Fruit fly (Drosophila melanogaster): ENCODE results near the gene tal-2A.

The tal-2A gene

DNA sequence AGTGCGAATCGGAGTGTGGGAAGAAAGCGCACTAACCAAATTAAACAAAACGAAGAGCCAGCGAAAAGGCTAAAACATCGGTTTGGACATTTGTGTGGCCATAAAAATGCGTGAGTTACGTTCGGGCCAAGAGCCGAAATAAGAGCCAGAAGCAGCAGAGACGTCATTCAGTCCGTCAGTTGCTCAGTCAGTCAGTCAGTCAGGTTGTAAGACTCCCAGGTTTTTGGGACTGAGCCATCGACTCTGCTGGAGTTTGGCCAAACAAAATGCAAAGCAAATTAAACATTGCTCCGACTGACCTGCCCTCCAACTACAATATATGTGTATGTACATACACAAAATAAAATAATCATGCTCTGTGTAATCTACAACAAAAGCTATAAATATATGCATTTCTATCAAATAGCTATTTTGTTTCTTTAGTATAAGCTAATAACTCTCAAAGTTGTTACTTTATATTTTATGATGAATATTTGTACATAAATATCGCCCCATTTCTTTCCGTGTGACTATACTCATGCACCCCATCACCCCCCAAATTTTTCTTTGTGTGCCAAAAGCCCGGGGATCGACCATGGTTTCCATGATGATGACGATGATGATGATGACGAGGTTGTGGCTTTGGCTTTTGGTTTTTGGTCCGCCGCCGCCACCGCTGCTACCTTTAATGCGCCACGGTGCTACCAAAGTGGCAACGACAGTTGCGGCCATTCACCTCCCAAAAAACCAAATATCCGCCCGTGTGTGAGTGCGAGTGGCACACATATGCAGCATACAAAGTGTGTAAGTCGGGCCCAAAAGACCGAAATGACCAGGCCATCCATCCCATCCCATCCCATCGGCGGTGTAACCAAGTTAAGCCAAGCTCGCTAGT lies 19.6 kb upstream of the tal-2A start (continued):
- no peak for TF ChIP-seq Dfd (GFP tag; optimal IDR thresholded peaks at IDR 0.05)
- TF ChIP-seq CG12219 (GFP tag; optimal IDR thresholded peaks at IDR 0.05): no peak
- no peak for TF ChIP-seq CG7372 (GFP tag; IDR thresholded peaks at IDR 0.05)
- peak; percentile 35 for TF ChIP-seq oc (tag; optimal IDR thresholded peaks at IDR 0.05)
- TF ChIP-seq nmo (GFP tag; optimal IDR thresholded peaks at IDR 0.05): peak; percentile 70
- TF ChIP-seq CG7745 (tag; optimal IDR thresholded peaks at IDR 0.05): no peak
- no peak for TF ChIP-seq CG14965 (GFP tag; optimal IDR thresholded peaks at IDR 0.05; ENCODE audit: borderline replicate concordance)
- TF ChIP-seq Neu2 (GFP tag; optimal IDR thresholded peaks at IDR 0.05; ENCODE audit: borderline replicate concordance): no peak
- TF ChIP-seq CG8478 (optimal IDR thresholded peaks at IDR 0.05): no peak
- TF ChIP-seq CG3838 (GFP tag; optimal IDR thresholded peaks at IDR 0.05): no peak
- TF ChIP-seq Ptx1 (GFP tag; IDR thresholded peaks at IDR 0.05): peak; percentile 19; the same call in 1 of the 2 replicates
- TF ChIP-seq CG10565 (GFP tag; optimal IDR thresholded peaks at IDR 0.05): no peak
- no peak for TF ChIP-seq Bteb2 (GFP tag; optimal IDR thresholded peaks at IDR 0.05)
- TF ChIP-seq dmrt99B (tag; optimal IDR thresholded peaks at IDR 0.05): peak; percentile 65
- TF ChIP-seq CG12769 (tag; optimal IDR thresholded peaks at IDR 0.05): no peak
- no peak for TF ChIP-seq ash1 (GFP tag; optimal IDR thresholded peaks at IDR 0.05)
- no peak for TF ChIP-seq CG18476 (GFP tag; optimal IDR thresholded peaks at IDR 0.05)
- no peak for TF ChIP-seq corto (GFP tag; optimal IDR thresholded peaks at IDR 0.05)
- TF ChIP-seq zen2 (GFP tag; IDR thresholded peaks at IDR 0.05; ENCODE audit: partially characterized antibody): no peak
- no peak for TF ChIP-seq CG7928 (GFP tag; optimal IDR thresholded peaks at IDR 0.05)
- no peak for TF ChIP-seq CG17186 (GFP tag; optimal IDR thresholded peaks at IDR 0.05)
- no peak for TF ChIP-seq nerfin-1 (tag; optimal IDR thresholded peaks at IDR 0.05)
- TF ChIP-seq chif (GFP tag; optimal IDR thresholded peaks at IDR 0.05): peak in 1 of 2 experiments; percentile 22
- TF ChIP-seq CG16863 (GFP tag; optimal IDR thresholded peaks at IDR 0.05): peak; percentile 5
- no peak for TF ChIP-seq shn (GFP tag; optimal IDR thresholded peaks at IDR 0.05)
- no peak for TF ChIP-seq CG2199 (GFP tag; IDR thresholded peaks at IDR 0.05)
- TF ChIP-seq CG11695 (GFP tag; IDR thresholded peaks at IDR 0.05): no peak
- no peak for TF ChIP-seq sug (tag; optimal IDR thresholded peaks at IDR 0.05)
- TF ChIP-seq unc-4 (GFP tag; IDR thresholded peaks at IDR 0.05; ENCODE audit: partially characterized antibody): no peak
- peak; percentile 15 for TF ChIP-seq jumu (GFP tag; optimal IDR thresholded peaks at IDR 0.05)
- TF ChIP-seq Fer2 (tag; optimal IDR thresholded peaks at IDR 0.05): no peak
- TF ChIP-seq z (GFP tag; IDR thresholded peaks at IDR 0.05): no peak
- no peak for TF ChIP-seq maf-S (GFP tag; optimal IDR thresholded peaks at IDR 0.05)
- TF ChIP-seq Sox100B (GFP tag; optimal IDR thresholded peaks at IDR 0.05): no peak
- no peak for TF ChIP-seq CG31224 (GFP tag; IDR thresholded peaks at IDR 0.05)
- no peak for TF ChIP-seq CG15514 (GFP tag; optimal IDR thresholded peaks at IDR 0.05)
- TF ChIP-seq Hey (tag; optimal IDR thresholded peaks at IDR 0.05): no peak
- TF ChIP-seq HLHmδ (GFP tag; optimal IDR thresholded peaks at IDR 0.05): peak; percentile 36
- no peak for TF ChIP-seq CG32532 (GFP tag; IDR thresholded peaks at IDR 0.05)
- no peak for TF ChIP-seq run (tag; optimal IDR thresholded peaks at IDR 0.05)
- TF ChIP-seq vnd (GFP tag; IDR thresholded peaks at IDR 0.05; ENCODE audit: partially characterized antibody): no peak
- TF ChIP-seq CG4730 (GFP tag; IDR thresholded peaks at IDR 0.05): no peak
- no peak for TF ChIP-seq dm (GFP tag; optimal IDR thresholded peaks at IDR 0.05)
- no peak for TF ChIP-seq sim (GFP tag; IDR thresholded peaks at IDR 0.05)
- TF ChIP-seq gt (GFP tag; IDR thresholded peaks at IDR 0.05): no peak
- TF ChIP-seq inv (GFP tag; IDR thresholded peaks at IDR 0.05; ENCODE audit: partially characterized antibody): no peak
- no peak for TF ChIP-seq rib (GFP tag; IDR thresholded peaks at IDR 0.05)
- TF ChIP-seq bcd (GFP tag; optimal IDR thresholded peaks at IDR 0.05): no peak
- TF ChIP-seq CG13287 (GFP tag; IDR thresholded peaks at IDR 0.05; ENCODE audit: partially characterized antibody): no peak

Data from whole organism, embryonic.